Fruit fly (Drosophila melanogaster): Measurements from ENCODE around the gene Pif2.

Pif2 gene

DNA sequence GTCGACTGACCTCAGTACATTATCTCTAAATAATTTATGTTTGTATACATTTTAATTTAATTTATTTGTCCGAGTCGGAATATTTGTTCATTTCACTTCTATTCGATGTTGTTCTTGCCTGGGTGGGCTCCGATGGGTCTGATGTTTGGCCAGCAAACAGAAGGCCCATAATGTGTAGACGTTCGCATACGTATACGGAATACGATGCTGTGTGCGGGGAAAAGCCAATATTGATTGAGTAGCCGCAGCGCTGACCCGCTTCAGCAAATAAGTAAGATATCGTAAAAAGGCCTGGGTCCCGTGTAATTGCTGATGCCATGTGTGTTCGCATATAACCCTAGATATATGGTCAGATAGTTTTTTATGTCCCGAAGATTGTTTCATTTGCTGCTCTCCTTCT lies 44.4 kb upstream of the Pif2 start (continued):
- no peak for TF ChIP-seq CG9817 (tag; optimal IDR thresholded peaks at IDR 0.05)
- TF ChIP-seq CG2202 (tag; optimal IDR thresholded peaks at IDR 0.05) = peak; percentile 86
- no peak for TF ChIP-seq chinmo (GFP tag; IDR thresholded peaks at IDR 0.05; ENCODE audit: partially characterized antibody)
- TF ChIP-seq tup (GFP tag; optimal IDR thresholded peaks at IDR 0.05) = peak; percentile 45
- peak; percentile 25 for TF ChIP-seq CG33213 (GFP tag; optimal IDR thresholded peaks at IDR 0.05)
- TF ChIP-seq CG6854 (GFP tag; optimal IDR thresholded peaks at IDR 0.05) = no peak
- no peak for TF ChIP-seq CG5245 (GFP tag; optimal IDR thresholded peaks at IDR 0.05)
- TF ChIP-seq Lhr (GFP tag; optimal IDR thresholded peaks at IDR 0.05) = peak; percentile 70
- TF ChIP-seq Ada2b (GFP tag; IDR thresholded peaks at IDR 0.05) = no peak
- peak; percentile 60; the same call in 1 of the 3 replicates for TF ChIP-seq otp (GFP tag; IDR thresholded peaks at IDR 0.05)
- TF ChIP-seq BtbVII (GFP tag; optimal IDR thresholded peaks at IDR 0.05) = peak; percentile 44
- peak; percentile 42 for TF ChIP-seq CG15011 (GFP tag; optimal IDR thresholded peaks at IDR 0.05)
- TF ChIP-seq luna (GFP tag; optimal IDR thresholded peaks at IDR 0.05) = no peak
- no peak for TF ChIP-seq gce (GFP tag; IDR thresholded peaks at IDR 0.05)
- TF ChIP-seq CG42726 (GFP tag; IDR thresholded peaks at IDR 0.05; ENCODE audit: partially characterized antibody) = no peak
- no peak for TF ChIP-seq so (GFP tag; IDR thresholded peaks at IDR 0.05)
- TF ChIP-seq CG8765 (GFP tag; IDR thresholded peaks at IDR 0.05) = peak; percentile 44
- no peak for TF ChIP-seq dan (GFP tag; IDR thresholded peaks at IDR 0.05)
- no peak for TF ChIP-seq CG6683 (GFP tag; optimal IDR thresholded peaks at IDR 0.05)
- TF ChIP-seq CG3726 (GFP tag; IDR thresholded peaks at IDR 0.05) = no peak
- TF ChIP-seq TFAM (GFP tag; optimal IDR thresholded peaks at IDR 0.05) = no peak
- TF ChIP-seq CG4820 (GFP tag; optimal IDR thresholded peaks at IDR 0.05) = peak; percentile 1
- TF ChIP-seq Atf6 (GFP tag; IDR thresholded peaks at IDR 0.05) = no peak; the same call in 1 of the 2 replicates
- TF ChIP-seq inv (GFP tag; IDR thresholded peaks at IDR 0.05; ENCODE audit: partially characterized antibody) = no peak
- TF ChIP-seq CG6175 (GFP tag; IDR thresholded peaks at IDR 0.05) = no peak
- no peak for TF ChIP-seq MBD-R2 (GFP tag; IDR thresholded peaks at IDR 0.05)
- peak; percentile 63 for TF ChIP-seq Asciz (GFP tag; optimal IDR thresholded peaks at IDR 0.05)
- no peak for TF ChIP-seq stc (GFP tag; IDR thresholded peaks at IDR 0.05)
- no peak for TF ChIP-seq emc (GFP tag; optimal IDR thresholded peaks at IDR 0.05)
- TF ChIP-seq CG2116 (GFP tag; optimal IDR thresholded peaks at IDR 0.05) = peak; percentile 7
- TF ChIP-seq CG15073 (GFP tag; optimal IDR thresholded peaks at IDR 0.05) = no peak
- no peak for TF ChIP-seq CG13287 (GFP tag; IDR thresholded peaks at IDR 0.05; ENCODE audit: partially characterized antibody)
- TF ChIP-seq CG4404 (GFP tag; IDR thresholded peaks at IDR 0.05) = no peak
- TF ChIP-seq oc (tag; optimal IDR thresholded peaks at IDR 0.05) = no peak
- TF ChIP-seq fru (optimal IDR thresholded peaks at IDR 0.05) = no peak
- TF ChIP-seq CG9215 (GFP tag; IDR thresholded peaks at IDR 0.05) = no peak
- peak; percentile 42 for TF ChIP-seq CG11398 (GFP tag; optimal IDR thresholded peaks at IDR 0.05)
- peak; percentile 76 for TF ChIP-seq CG33557 (GFP tag; optimal IDR thresholded peaks at IDR 0.05)
- TF ChIP-seq sc (optimal IDR thresholded peaks at IDR 0.05) = no peak
- peak; percentile 79 for TF ChIP-seq sc (GFP tag; optimal IDR thresholded peaks at IDR 0.05)
- no peak for TF ChIP-seq danr (GFP tag; IDR thresholded peaks at IDR 0.05)
- TF ChIP-seq YL-1 (GFP tag; optimal IDR thresholded peaks at IDR 0.05) = peak; percentile 50
- TF ChIP-seq CG8388 (GFP tag; optimal IDR thresholded peaks at IDR 0.05) = peak; percentile 25
- TF ChIP-seq bab2 (GFP tag; optimal IDR thresholded peaks at IDR 0.05) = peak; percentile 58
- peak; percentile 82 for TF ChIP-seq CG6813 (GFP tag; optimal IDR thresholded peaks at IDR 0.05)
- no peak for TF ChIP-seq hbn (GFP tag; IDR thresholded peaks at IDR 0.05; ENCODE audit: partially characterized antibody)
- TF ChIP-seq CG31224 (GFP tag; IDR thresholded peaks at IDR 0.05) = no peak
- no peak for TF ChIP-seq crc (GFP tag; optimal IDR thresholded peaks at IDR 0.05)
- peak; percentile 46 for TF ChIP-seq CrebB (tag; optimal IDR thresholded peaks at IDR 0.05)
- TF ChIP-seq CG10274 (GFP tag; optimal IDR thresholded peaks at IDR 0.05) = no peak
- TF ChIP-seq cg (GFP tag; optimal IDR thresholded peaks at IDR 0.05) = no peak
- TF ChIP-seq Camta (GFP tag; optimal IDR thresholded peaks at IDR 0.05) = peak; percentile 15

Measured in whole organism, embryonic.